Fruit fly (Drosophila melanogaster) whole organism, wandering third instar larva: Measurements from ENCODE around the gene CG12814.

Experiments used
- Abd-B ChIP-seq: fragments of >200 bp; optimal IDR thresholded peaks from 2 replicates; lab custom pipeline; 2017; ENCODE audit warnings: missing biosample characterization, missing genetic modification characterization
- CG32264 ChIP-seq: fragments of 200-800 bp; sonication (Bioruptor generic); optimal IDR thresholded peaks from 2 replicates; lab custom pipeline; 2016; ENCODE audit warnings: missing biosample characterization, missing genetic modification characterization
- CG9705 ChIP-seq: fragments of 200-800 bp; sonication (Bioruptor generic); optimal IDR thresholded peaks from 2 replicates; lab custom pipeline; 2018; ENCODE audit warnings: missing biosample characterization, mild to moderate bottlenecking, missing genetic modification characterization
- CrebA ChIP-seq: fragments of 200-800 bp; sonication (Bioruptor generic); optimal IDR thresholded peaks from 2 replicates; lab custom pipeline; 2016; ENCODE audit warnings: missing biosample characterization, mild to moderate bottlenecking, missing genetic modification characterization, borderline replicate concordance
- Dfd ChIP-seq: fragments of >200 bp; optimal IDR thresholded peaks from 2 replicates; lab custom pipeline; 2017; ENCODE audit warnings: missing biosample characterization, missing genetic modification characterization
- Dif ChIP-seq: fragments of 200-275, 200-300 bp; sonication (Bioruptor generic); optimal IDR thresholded peaks from 2 replicates; lab custom pipeline; 2018; ENCODE audit warnings: missing biosample characterization, missing genetic modification characterization; ENCODE audit not compliant: partially characterized antibody
- GATAd ChIP-seq: sonication (Bioruptor generic); optimal IDR thresholded peaks from 2 replicates; lab custom pipeline; 2016; ENCODE audit warnings: missing biosample characterization, missing genetic modification characterization
- HLH106 ChIP-seq: fragments of 200-800 bp; optimal IDR thresholded peaks from 3 replicates; lab custom pipeline; 2019; ENCODE audit warnings: missing biosample characterization, mild to moderate bottlenecking, missing genetic modification characterization, moderate library complexity
- Hnf4 ChIP-seq: fragments of 200-800 bp; sonication (Bioruptor generic); optimal IDR thresholded peaks from 2 replicates; lab custom pipeline; 2016; ENCODE audit warnings: missing biosample characterization, mild to moderate bottlenecking, missing genetic modification characterization
- Hr78 ChIP-seq: fragments of >200 bp; optimal IDR thresholded peaks from 2 replicates; lab custom pipeline; 2017; ENCODE audit warnings: missing biosample characterization, missing genetic modification characterization
- Hr83 ChIP-seq: fragments of 200-300 bp; sonication (Bioruptor generic); optimal IDR thresholded peaks from 2 replicates; lab custom pipeline; 2016; ENCODE audit warnings: missing biosample characterization, mild to moderate bottlenecking, missing genetic modification characterization, moderate library complexity; ENCODE audit not compliant: poor library complexity, severe bottlenecking
- Jra ChIP-seq: sonication (Bioruptor generic); optimal IDR thresholded peaks from 2 replicates; lab custom pipeline; 2016; ENCODE audit warnings: missing biosample characterization, missing genetic modification characterization
- Mio ChIP-seq: sonication (Bioruptor generic); optimal IDR thresholded peaks from 2 replicates; lab custom pipeline; 2016; ENCODE audit warnings: missing biosample characterization, missing genetic modification characterization
- Myc ChIP-seq: fragments of >200 bp; optimal IDR thresholded peaks from 2 replicates; lab custom pipeline; 2017
- N ChIP-seq: fragments of >200 bp; optimal IDR thresholded peaks from 2 replicates; lab custom pipeline; 2018; ENCODE audit warnings: missing biosample characterization, missing external identifiers, missing genetic modification characterization
- OdsH ChIP-seq: fragments of 200-800 bp; sonication (Bioruptor generic); optimal IDR thresholded peaks from 2 replicates; lab custom pipeline; 2016; ENCODE audit warnings: missing biosample characterization, mild to moderate bottlenecking, missing genetic modification characterization
- Rel ChIP-seq, 2 experiments: fragments of 200-800 bp; sonication (Bioruptor generic) in 1 of 2; optimal IDR thresholded peaks; 2 replicates in 1 of 2; 3 replicates in 1 of 2; lab custom pipeline; 2016 to 2019; ENCODE audit warnings: mild to moderate bottlenecking in 2 of 2, missing biosample characterization in 2 of 2, missing genetic modification characterization in 2 of 2, moderate library complexity in 1 of 2
- Sp1 ChIP-seq: fragments of 200-800 bp; sonication (Bioruptor generic); optimal IDR thresholded peaks from 3 replicates; lab custom pipeline; 2019; ENCODE audit warnings: missing biosample characterization, mild to moderate bottlenecking, missing genetic modification characterization, moderate library complexity
- Vsx2 ChIP-seq: fragments of 200-300, 225-300 bp; sonication (Bioruptor generic); optimal IDR thresholded peaks from 2 replicates; lab custom pipeline; 2018; ENCODE audit warnings: missing biosample characterization, missing genetic modification characterization; ENCODE audit not compliant: partially characterized antibody
- br ChIP-seq: fragments of 200-800 bp; sonication (Bioruptor generic); optimal IDR thresholded peaks from 2 replicates; lab custom pipeline; 2016; ENCODE audit warnings: missing biosample characterization, missing genetic modification characterization
- brk ChIP-seq: fragments of 200-800 bp; sonication (Bioruptor generic); optimal IDR thresholded peaks from 2 replicates; lab custom pipeline; 2016; ENCODE audit warnings: missing biosample characterization, mild to moderate bottlenecking, missing genetic modification characterization
- dl ChIP-seq, 2 experiments: fragments of 175-275, 200-275 bp in 1 of 2; fragments of 200-275 bp in 1 of 2; sonication (Bioruptor generic); optimal IDR thresholded peaks; lab custom pipeline; 2018; ENCODE audit warnings: mild to moderate bottlenecking in 2 of 2, missing biosample characterization in 2 of 2, missing genetic modification characterization in 2 of 2, moderate library complexity in 2 of 2; ENCODE audit not compliant: partially characterized antibody in 2 of 2, insufficient read depth in 1 of 2
- dmrt93B ChIP-seq: fragments of 200-800 bp; sonication (Bioruptor generic); optimal IDR thresholded peaks from 2 replicates; lab custom pipeline; 2018; ENCODE audit warnings: missing biosample characterization, mild to moderate bottlenecking, missing genetic modification characterization
- dsf ChIP-seq: sonication (Bioruptor generic); optimal IDR thresholded peaks from 2 replicates; lab custom pipeline; 2016; ENCODE audit warnings: missing biosample characterization, missing genetic modification characterization, borderline replicate concordance
- ey ChIP-seq: fragments of 200-800 bp; sonication (Bioruptor generic); optimal IDR thresholded peaks from 2 replicates; lab custom pipeline; 2016; ENCODE audit warnings: missing biosample characterization, missing genetic modification characterization
- foxo ChIP-seq, 2 experiments: fragments of 200-800 bp; sonication (Bioruptor generic); optimal IDR thresholded peaks; 2 replicates in 1 of 2; 3 replicates in 1 of 2; lab custom pipeline; 2016 to 2017; ENCODE audit warnings: missing biosample characterization in 2 of 2, missing genetic modification characterization in 2 of 2
- fru ChIP-seq: fragments of 200-800 bp; sonication (Bioruptor generic); optimal IDR thresholded peaks from 3 replicates; lab custom pipeline; 2016; ENCODE audit warnings: missing biosample characterization, mild to moderate bottlenecking, missing genetic modification characterization
- h ChIP-seq: fragments of 200-800 bp; sonication (Bioruptor generic); optimal IDR thresholded peaks from 3 replicates; lab custom pipeline; 2016; ENCODE audit warnings: missing biosample characterization, mild to moderate bottlenecking, missing genetic modification characterization
- jim ChIP-seq: fragments of 175-275, 200-325 bp; sonication (Bioruptor generic); optimal IDR thresholded peaks from 2 replicates; lab custom pipeline; 2016; ENCODE audit warnings: missing biosample characterization, mild to moderate bottlenecking, missing genetic modification characterization
- lola ChIP-seq: fragments of >200 bp; optimal IDR thresholded peaks from 2 replicates; lab custom pipeline; 2017; ENCODE audit warnings: missing biosample characterization, missing genetic modification characterization
- pan ChIP-seq: fragments of >200 bp; optimal IDR thresholded peaks from 2 replicates; lab custom pipeline; 2017
- psq ChIP-seq: fragments of 200-800 bp; sonication (Bioruptor generic); optimal IDR thresholded peaks from 3 replicates; lab custom pipeline; 2017; ENCODE audit warnings: missing biosample characterization, mild to moderate bottlenecking, missing genetic modification characterization, moderate library complexity
- rgr ChIP-seq: fragments of 200-800 bp; sonication (Bioruptor generic); optimal IDR thresholded peaks from 3 replicates; lab custom pipeline; 2016; ENCODE audit warnings: missing biosample characterization, mild to moderate bottlenecking, missing genetic modification characterization
- sage ChIP-seq: fragments of 200-800 bp; sonication (Bioruptor generic); optimal IDR thresholded peaks from 2 replicates; lab custom pipeline; 2016; ENCODE audit warnings: missing biosample characterization, mild to moderate bottlenecking, missing genetic modification characterization
- sv ChIP-seq: fragments of 200-800 bp; sonication (Bioruptor generic); optimal IDR thresholded peaks from 3 replicates; lab custom pipeline; 2016; ENCODE audit warnings: missing biosample characterization, missing genetic modification characterization
- tai ChIP-seq: sonication (Bioruptor generic); optimal IDR thresholded peaks from 2 replicates; lab custom pipeline; 2016; ENCODE audit warnings: missing biosample characterization, missing genetic modification characterization
- usp ChIP-seq: fragments of >200 bp; optimal IDR thresholded peaks from 2 replicates; lab custom pipeline; 2017; ENCODE audit warnings: missing biosample characterization, missing genetic modification characterization
- woc ChIP-seq: sonication (Bioruptor generic); optimal IDR thresholded peaks from 2 replicates; lab custom pipeline; 2016; ENCODE audit warnings: missing biosample characterization, mild to moderate bottlenecking, missing genetic modification characterization

Gene CG12814

dm6 chr3R:10189520-10189919 is at the start of gene CG12814:
Gene CG12814 (minus strand): TSS chr3R:10189603.
- TF ChIP-seq sv (GFP tag; lab: Kevin White, UChicago) (no peak), Myc (no peak), woc (GFP tag; lab: Kevin White, UChicago) (no peak), Rel (GFP tag; optimal IDR thresholded peaks at IDR 0.05; lab: Kevin White, UChicago) (no peak), Rel (tag; optimal IDR thresholded peaks at IDR 0.05; lab: Kevin White, UChicago) (no peak), GATAd (GFP tag; lab: Kevin White, UChicago) (no peak), jim (GFP tag; lab: Kevin White, UChicago) (peak; percentile 69), Jra (no peak), usp (GFP tag; lab: Kevin White, UChicago) (no peak), CrebA (no peak), dmrt93B (GFP tag; lab: Kevin White, UChicago) (no peak), brk (GFP tag; lab: Kevin White, UChicago) (no peak), rgr (GFP tag; lab: Kevin White, UChicago) (no peak), CG32264 (GFP tag; lab: Kevin White, UChicago) (no peak), OdsH (GFP tag; lab: Kevin White, UChicago) (no peak), Hr83 (no peak), Hnf4 (GFP tag; lab: Kevin White, UChicago) (no peak), ey (GFP tag; lab: Kevin White, UChicago) (no peak), dsf (GFP tag; lab: Kevin White, UChicago) (no peak), Dif (GFP tag; lab: Kevin White, UChicago) (peak; percentile 43), psq (GFP tag; lab: Kevin White, UChicago) (peak; percentile 98), Vsx2 (no peak), Hr78 (GFP tag; lab: Kevin White, UChicago) (no peak), CG9705 (no peak), tai (GFP tag; lab: Kevin White, UChicago) (no peak), fru (GFP tag; lab: Kevin White, UChicago) (peak; percentile 11), foxo (GFP tag; optimal IDR thresholded peaks at IDR 0.05; lab: Kevin White, UChicago) (peak in 1 of 2 experiments; percentile 14), br (GFP tag; lab: Kevin White, UChicago) (no peak), dl (GFP tag; optimal IDR thresholded peaks at IDR 0.05; lab: Kevin White, UChicago; ENCODE audit: insufficient read depth in 1 of 2, partially characterized antibody in 2 of 2) (peak in 1 of 2 experiments; percentile 20), h (GFP tag; lab: Kevin White, UChicago) (no peak), Mio (GFP tag; lab: Kevin White, UChicago) (no peak), Abd-B (GFP tag; lab: Kevin White, UChicago) (no peak), pan (lab: Kevin White, UChicago) (no peak), lola (no peak), Dfd (GFP tag; lab: Kevin White, UChicago) (no peak), N (no peak), HLH106 (no peak), sage (GFP tag; lab: Kevin White, UChicago) (no peak), Sp1 (peak; percentile 43)

DNA sequence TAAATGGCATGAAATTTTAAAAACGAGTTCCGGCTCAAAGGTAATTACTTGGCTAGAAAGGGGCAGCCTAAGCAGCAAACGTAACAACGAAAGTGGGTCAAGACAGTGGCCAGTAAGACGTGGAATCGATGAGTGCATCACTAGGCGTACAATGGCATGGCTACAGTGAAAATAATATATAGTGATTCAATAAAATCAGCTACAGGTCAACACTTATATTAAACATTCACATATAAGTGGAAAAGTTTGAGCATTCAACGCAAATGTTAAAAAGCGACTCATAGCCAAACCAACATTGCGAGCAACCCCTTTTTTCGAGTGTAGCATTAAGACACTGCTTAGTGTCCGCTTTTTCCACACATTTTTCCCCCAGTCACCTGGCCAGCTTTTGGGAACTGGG is 38.6 kb upstream of the CG12814 start:
- no peak for TF ChIP-seq sv (GFP tag; lab: Kevin White, UChicago)
- no peak for TF ChIP-seq dsf (GFP tag; lab: Kevin White, UChicago)
- TF ChIP-seq sage (GFP tag; lab: Kevin White, UChicago): no peak
- no peak for TF ChIP-seq Jra
- TF ChIP-seq Hnf4 (GFP tag; lab: Kevin White, UChicago): no peak
- no peak for TF ChIP-seq HLH106
- TF ChIP-seq lola: no peak
- no peak for TF ChIP-seq usp (GFP tag; lab: Kevin White, UChicago)
- no peak for TF ChIP-seq dmrt93B (GFP tag; lab: Kevin White, UChicago)
- TF ChIP-seq Abd-B (GFP tag; lab: Kevin White, UChicago): no peak
- TF ChIP-seq GATAd (GFP tag; lab: Kevin White, UChicago): no peak
- no peak for TF ChIP-seq jim (GFP tag; lab: Kevin White, UChicago)
- no peak for TF ChIP-seq foxo (GFP tag; optimal IDR thresholded peaks at IDR 0.05; lab: Kevin White, UChicago)
- TF ChIP-seq pan (lab: Kevin White, UChicago): no peak
